Fruit fly (Drosophila melanogaster) whole organism, embryonic: ENCODE results near the gene Pa1.

Experiments used
- Atf3 ChIP-seq: fragments of 200-800 bp; sonication (Bioruptor generic); optimal IDR thresholded peaks from 3 replicates; lab custom pipeline; 2016; ENCODE audit warnings: missing biosample characterization, missing genetic modification characterization
- BEAF-32 ChIP-seq: fragments of 200-800 bp; sonication (Bioruptor generic); optimal IDR thresholded peaks from 3 replicates; lab custom pipeline; 2017; ENCODE audit warnings: missing biosample characterization, missing genetic modification characterization, mild to moderate bottlenecking, moderate library complexity, missing genetic modification reagents
- Bdp1 ChIP-seq: fragments of 200-800 bp; sonication (Bioruptor generic); optimal IDR thresholded peaks from 3 replicates; lab custom pipeline; 2016; ENCODE audit warnings: missing biosample characterization, missing genetic modification characterization
- CG10462 ChIP-seq: fragments of 200-800 bp; sonication (Bioruptor generic); optimal IDR thresholded peaks from 2 replicates; lab custom pipeline; 2016; ENCODE audit warnings: missing biosample characterization, missing genetic modification characterization
- CG14050 ChIP-seq: fragments of 200-800 bp; sonication (Bioruptor generic); IDR thresholded peaks from 3 replicates; pipeline ENCODE4 v1.3.6; 2022; ENCODE audit warnings: missing biosample characterization, missing genetic modification characterization
- CG15601 ChIP-seq: fragments of 200-800 bp; sonication (Bioruptor generic); optimal IDR thresholded peaks from 3 replicates; lab custom pipeline; 2019; ENCODE audit warnings: missing biosample characterization, mild to moderate bottlenecking, missing genetic modification characterization, moderate library complexity
- CG17359 ChIP-seq: fragments of 200-800 bp; sonication (Bioruptor generic); optimal IDR thresholded peaks from 3 replicates; lab custom pipeline; 2018; ENCODE audit warnings: missing biosample characterization, mild to moderate bottlenecking, missing genetic modification characterization, moderate library complexity
- CG17912 ChIP-seq: fragments of 200-800 bp; sonication (Bioruptor generic); optimal IDR thresholded peaks from 2 replicates; lab custom pipeline; 2018; ENCODE audit warnings: missing biosample characterization, mild to moderate bottlenecking, missing genetic modification characterization
- CG31224 ChIP-seq: fragments of 200-800 bp; sonication (Bioruptor generic); IDR thresholded peaks from 2 replicates; pipeline ENCODE4 v1.3.6; 2022; ENCODE audit warnings: missing biosample characterization, missing genetic modification characterization
- CG31388 ChIP-seq: fragments of 200-800 bp; sonication (Bioruptor generic); optimal IDR thresholded peaks from 2 replicates; lab custom pipeline; 2016; ENCODE audit warnings: missing biosample characterization, missing genetic modification characterization
- CG32532 ChIP-seq: fragments of 200-800 bp; sonication (Bioruptor generic); IDR thresholded peaks from 2 replicates; pipeline ENCODE4 v1.3.6; 2022; ENCODE audit warnings: missing biosample characterization, missing genetic modification characterization
- CG34376 ChIP-seq: fragments of 200-800 bp; sonication (Bioruptor generic); optimal IDR thresholded peaks from 2 replicates; lab custom pipeline; 2018; ENCODE audit warnings: missing biosample characterization, mild to moderate bottlenecking, missing genetic modification characterization
- CG4282 ChIP-seq: fragments of 200-800 bp; sonication (Bioruptor generic); optimal IDR thresholded peaks from 2 replicates; lab custom pipeline; 2016; ENCODE audit warnings: missing biosample characterization, missing genetic modification characterization
- CG4854 ChIP-seq: fragments of 200-800 bp; sonication (Bioruptor generic); optimal IDR thresholded peaks from 2 replicates; lab custom pipeline; 2016; ENCODE audit warnings: missing biosample characterization, missing genetic modification characterization, inconsistent platforms
- CG6813 ChIP-seq: fragments of 200-800 bp; sonication (Bioruptor generic); optimal IDR thresholded peaks from 2 replicates; lab custom pipeline; 2017; ENCODE audit warnings: missing biosample characterization, missing genetic modification characterization, mild to moderate bottlenecking, moderate library complexity, missing genetic modification reagents
- CG7357 ChIP-seq: fragments of 200-800 bp; sonication (Bioruptor generic); IDR thresholded peaks from 3 replicates; pipeline ENCODE4 v1.3.6; 2022; ENCODE audit warnings: missing biosample characterization, missing genetic modification characterization
- CkIIα-i1 ChIP-seq: fragments of 200-800 bp; sonication (Bioruptor generic); IDR thresholded peaks from 2 replicates; pipeline ENCODE4 v1.3.6; 2022; ENCODE audit warnings: missing biosample characterization, missing genetic modification characterization
- CrebB ChIP-seq: fragments of 200-800 bp; sonication (Bioruptor generic); optimal IDR thresholded peaks from 3 replicates; lab custom pipeline; 2018; ENCODE audit warnings: missing biosample characterization, mild to moderate bottlenecking, missing genetic modification characterization
- Doc3 ChIP-seq: fragments of 200-800 bp; sonication (Bioruptor generic); IDR thresholded peaks from 3 replicates; pipeline ENCODE4 v1.3.6; 2022; ENCODE audit warnings: missing biosample characterization, missing genetic modification characterization; ENCODE audit not compliant: partially characterized antibody
- E2f2 ChIP-seq: fragments of 200-800 bp; sonication (Bioruptor generic); IDR thresholded peaks from 2 replicates; pipeline ENCODE4 v1.3.6; 2022; ENCODE audit warnings: missing biosample characterization, missing genetic modification characterization
- Elba2 ChIP-seq: fragments of 200-800 bp; sonication (Bioruptor generic); optimal IDR thresholded peaks from 3 replicates; lab custom pipeline; 2016; ENCODE audit warnings: missing biosample characterization, missing genetic modification characterization
- Fer3 ChIP-seq: fragments of 200-800 bp; sonication (Bioruptor generic); optimal IDR thresholded peaks from 2 replicates; lab custom pipeline; 2018; ENCODE audit warnings: missing biosample characterization, mild to moderate bottlenecking, missing genetic modification characterization, moderate library complexity
- GATAe ChIP-seq: fragments of 200-800 bp; sonication (Bioruptor generic); conservative IDR thresholded peaks from 2 replicates; pipeline ENCODE4 v1.3.6; 2022; ENCODE audit warnings: missing biosample characterization, missing genetic modification characterization
- Gsc ChIP-seq: fragments of 200-800 bp; sonication (Bioruptor generic); IDR thresholded peaks from 2 replicates; pipeline ENCODE4 v1.3.6; 2022; ENCODE audit warnings: missing biosample characterization, missing genetic modification characterization
- Gug ChIP-seq: fragments of 200-800 bp; sonication (Bioruptor generic); IDR thresholded peaks from 4 replicates; pipeline ENCODE4 v1.3.6; 2022; ENCODE audit warnings: missing biosample characterization, missing genetic modification characterization
- HLH3B ChIP-seq: fragments of 200-800 bp; sonication (Bioruptor generic); IDR thresholded peaks from 2 replicates; pipeline ENCODE4 v1.3.6; 2022; ENCODE audit warnings: missing biosample characterization, missing genetic modification characterization
- Hand ChIP-seq: fragments of 200-800 bp; sonication (Bioruptor generic); optimal IDR thresholded peaks from 2 replicates; lab custom pipeline; 2017; ENCODE audit warnings: mild to moderate bottlenecking, missing biosample characterization, missing genetic modification reagents, missing genetic modification characterization
- Mrtf ChIP-seq: fragments of 200-800 bp; sonication (Bioruptor generic); IDR thresholded peaks from 3 replicates; pipeline ENCODE4 v1.3.6; 2022; ENCODE audit warnings: missing biosample characterization, missing genetic modification characterization
- TFAM ChIP-seq: fragments of 200-800 bp; sonication (Bioruptor generic); optimal IDR thresholded peaks from 2 replicates; lab custom pipeline; 2017; ENCODE audit warnings: missing biosample characterization, missing genetic modification characterization, inconsistent platforms
- ase ChIP-seq: fragments of 200-800 bp; sonication (Bioruptor generic); IDR thresholded peaks from 3 replicates; pipeline ENCODE4 v1.3.6; 2022; ENCODE audit warnings: missing biosample characterization, missing genetic modification characterization
- bbx ChIP-seq: fragments of 200-800 bp; sonication (Bioruptor generic); IDR thresholded peaks from 2 replicates; pipeline ENCODE4 v1.3.6; 2022; ENCODE audit warnings: missing biosample characterization, missing genetic modification characterization; ENCODE audit not compliant: partially characterized antibody
- croc ChIP-seq: fragments of 200-800 bp; sonication (Bioruptor generic); conservative IDR thresholded peaks from 3 replicates; pipeline ENCODE4 v1.3.6; 2022; ENCODE audit warnings: missing biosample characterization, missing genetic modification characterization
- danr ChIP-seq: fragments of 200-800 bp; sonication (Bioruptor generic); IDR thresholded peaks from 2 replicates; pipeline ENCODE4 v1.3.6; 2022; ENCODE audit warnings: missing biosample characterization, missing genetic modification characterization
- dpn ChIP-seq, 2 experiments: fragments of 200-800 bp; sonication (Bioruptor generic); optimal IDR thresholded peaks; 3 replicates each; lab custom pipeline; 2016; ENCODE audit warnings: missing biosample characterization in 2 of 2, missing genetic modification characterization in 2 of 2
- fd102C ChIP-seq: fragments of 200-800 bp; sonication (Bioruptor generic); optimal IDR thresholded peaks from 2 replicates; lab custom pipeline; 2018; ENCODE audit warnings: missing biosample characterization, mild to moderate bottlenecking, missing genetic modification characterization, moderate library complexity
- fu2 ChIP-seq: fragments of 200-800 bp; sonication (Bioruptor generic); optimal IDR thresholded peaks from 2 replicates; lab custom pipeline; 2016; ENCODE audit warnings: missing biosample characterization, missing genetic modification characterization
- gsb ChIP-seq: fragments of 200-800 bp; sonication (Bioruptor generic); IDR thresholded peaks from 2 replicates; pipeline ENCODE4 v1.3.6; 2022; ENCODE audit warnings: missing biosample characterization, missing genetic modification characterization
- insv ChIP-seq, 2 experiments: fragments of 200-800 bp; sonication (Bioruptor generic); optimal IDR thresholded peaks; 3 replicates each; lab custom pipeline; 2016 to 2018; ENCODE audit warnings: missing biosample characterization in 2 of 2, missing genetic modification characterization in 2 of 2
- oc ChIP-seq: fragments of 200-800 bp; sonication (Bioruptor generic); optimal IDR thresholded peaks from 2 replicates; lab custom pipeline; 2018; ENCODE audit warnings: missing biosample characterization, mild to moderate bottlenecking, missing genetic modification characterization, moderate library complexity
- prd ChIP-seq, 3 experiments: fragments of >200 bp in 2 of 3; fragments of 200-800 bp in 1 of 3; sonication (Bioruptor generic) in 1 of 3; optimal IDR thresholded peaks in 2 of 3; IDR thresholded peaks in 1 of 3; 2 replicates in 2 of 3; 3 replicates in 1 of 3; pipeline versions ENCODE4 v1.3.6 to Lab custom; 2017 to 2022; ENCODE audit warnings: missing biosample characterization in 1 of 3, missing genetic modification characterization in 1 of 3
- pros ChIP-seq: fragments of 200-800 bp; sonication (Bioruptor generic); optimal IDR thresholded peaks from 3 replicates; lab custom pipeline; 2019; ENCODE audit warnings: missing biosample characterization, mild to moderate bottlenecking, missing genetic modification characterization, moderate library complexity
- rib ChIP-seq: fragments of 200-800 bp; sonication (Bioruptor generic); IDR thresholded peaks from 2 replicates; pipeline ENCODE4 v1.3.6; 2022; ENCODE audit warnings: missing biosample characterization, missing genetic modification characterization
- so ChIP-seq: fragments of 200-800 bp; sonication (Bioruptor generic); IDR thresholded peaks from 3 replicates; pipeline ENCODE4 v1.3.6; 2022; ENCODE audit warnings: missing biosample characterization, missing genetic modification characterization
- ssp ChIP-seq: fragments of 200-800 bp; sonication (Bioruptor generic); IDR thresholded peaks from 2 replicates; pipeline ENCODE4 v1.3.6; 2022; ENCODE audit warnings: missing biosample characterization, missing genetic modification characterization
- sug ChIP-seq: fragments of 200-800 bp; optimal IDR thresholded peaks from 2 replicates; lab custom pipeline; 2019; ENCODE audit warnings: missing biosample characterization, mild to moderate bottlenecking, missing genetic modification characterization, moderate library complexity
- tll ChIP-seq, 2 experiments: fragments of 200-800 bp in 1 of 2; fragments of >200 bp in 1 of 2; sonication (Bioruptor generic) in 1 of 2; optimal IDR thresholded peaks; 2 replicates each; lab custom pipeline; 2017 to 2019; ENCODE audit warnings: missing biosample characterization in 2 of 2, missing genetic modification characterization in 2 of 2, mild to moderate bottlenecking in 1 of 2, moderate library complexity in 1 of 2
- trh ChIP-seq: fragments of 200-800 bp; sonication (Bioruptor generic); optimal IDR thresholded peaks from 2 replicates; lab custom pipeline; 2016; ENCODE audit warnings: missing biosample characterization, missing genetic modification characterization
- wek ChIP-seq: fragments of 200-800 bp; sonication (Bioruptor generic); optimal IDR thresholded peaks from 3 replicates; lab custom pipeline; 2018; ENCODE audit warnings: missing biosample characterization, mild to moderate bottlenecking, missing genetic modification characterization, moderate library complexity
- z ChIP-seq: fragments of 200-800 bp; sonication (Bioruptor generic); IDR thresholded peaks from 3 replicates; pipeline ENCODE4 v1.3.6; 2022; ENCODE audit warnings: missing biosample characterization, missing genetic modification characterization

Gene Pa1

DNA sequence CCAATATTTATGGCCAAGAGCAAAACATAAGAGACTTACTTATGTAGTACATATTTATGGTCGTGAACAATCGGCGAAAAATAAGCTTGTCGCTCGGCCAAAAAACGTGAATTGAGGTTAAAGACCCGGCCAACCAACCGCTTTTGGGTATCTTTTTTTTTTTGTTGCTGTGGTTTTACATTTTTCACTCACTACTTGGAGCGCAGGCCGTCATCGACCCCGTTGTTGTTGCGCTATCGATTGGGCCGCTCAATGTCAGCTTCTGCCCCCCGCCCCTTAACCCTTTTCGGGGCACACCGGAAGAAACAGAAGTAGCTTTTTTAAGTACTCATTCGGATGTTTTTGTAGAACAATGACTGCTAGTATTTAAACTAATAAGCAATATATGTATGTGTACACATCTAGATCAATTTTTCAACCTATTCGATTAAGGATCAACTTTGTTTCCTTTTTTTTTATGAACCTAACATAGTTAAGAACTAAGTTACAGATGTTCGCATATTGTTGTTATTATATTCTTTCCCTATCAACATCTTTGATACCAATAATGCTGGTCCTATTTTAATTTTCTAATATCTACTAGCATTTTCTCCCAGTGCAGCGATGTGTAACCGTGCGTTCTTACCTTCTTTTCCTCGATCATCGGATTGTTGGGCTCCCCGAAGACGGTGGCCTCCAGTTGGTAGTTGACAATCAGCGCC is 20.8 kb upstream of the Pa1 start (continued):
- TF ChIP-seq ssp (GFP tag; lab: Robert Waterston, UW) (peak; percentile 58), BEAF-32 (GFP tag; lab: Kevin White, UChicago) (no peak), CG6813 (GFP tag; lab: Kevin White, UChicago) (peak; percentile 66), CG31224 (GFP tag; lab: Robert Waterston, UW) (no peak), CG7357 (GFP tag; lab: Robert Waterston, UW) (peak; percentile 58), z (GFP tag; lab: Robert Waterston, UW) (no peak; the same call in 2 of the 3 replicates), Gug (0 out of 4 replicates have a peak, but pooled peaks have one; percentile 6), GATAe (GFP tag; lab: Robert Waterston, UW) (no peak), Gsc (no peak), Bdp1 (GFP tag; lab: Kevin White, UChicago) (peak; percentile 44), Elba2 (GFP tag; lab: Kevin White, UChicago) (no peak), CG34376 (GFP tag; lab: Kevin White, UChicago) (peak; percentile 17), prd (optimal IDR thresholded peaks at IDR 0.05; lab: Kevin White, UChicago) (no peak), prd (GFP tag; IDR thresholded peaks at IDR 0.05; lab: Robert Waterston, UW) (peak; percentile 64), fu2 (GFP tag; lab: Kevin White, UChicago) (peak; percentile 63), so (peak; percentile 66; the same call in 1 of the 3 replicates), trh (peak; percentile 53), Doc3 (no peak), Hand (GFP tag; lab: Kevin White, UChicago) (peak; percentile 45), E2f2 (GFP tag; lab: Robert Waterston, UW) (no peak; the same call in 1 of the 2 replicates), CG4282 (GFP tag; lab: Kevin White, UChicago) (no peak), CG31388 (GFP tag; lab: Kevin White, UChicago) (no peak), CG10462 (peak; percentile 50), oc (tag; lab: Kevin White, UChicago) (no peak), bbx (GFP tag; lab: Robert Waterston, UW) (no peak), HLH3B (GFP tag; lab: Robert Waterston, UW) (peak; percentile 58; the same call in 1 of the 2 replicates), Fer3 (tag; lab: Kevin White, UChicago) (peak; percentile 49), insv (GFP tag; optimal IDR thresholded peaks at IDR 0.05; lab: Kevin White, UChicago) (no peak), ase (no peak), CG15601 (peak; percentile 68), rib (GFP tag; lab: Robert Waterston, UW) (no peak), CrebB (tag; lab: Kevin White, UChicago) (peak; percentile 7), CG32532 (GFP tag; lab: Robert Waterston, UW) (peak; percentile 54; the same call in 1 of the 2 replicates), Mrtf (no peak; the same call in 2 of the 3 replicates), wek (GFP tag; lab: Kevin White, UChicago) (no peak), CG14050 (GFP tag; lab: Robert Waterston, UW) (no peak), sug (no peak), Atf3 (peak; percentile 42), CkIIα-i1 (GFP tag; lab: Robert Waterston, UW) (no peak), dpn (GFP tag; optimal IDR thresholded peaks at IDR 0.05; lab: Kevin White, UChicago) (peak; percentile 75), TFAM (GFP tag; lab: Kevin White, UChicago) (no peak), CG17359 (tag; lab: Kevin White, UChicago) (peak; percentile 61), tll (GFP tag; optimal IDR thresholded peaks at IDR 0.05; lab: Kevin White, UChicago) (no peak), pros (GFP tag; lab: Kevin White, UChicago) (no peak), fd102C (GFP tag; lab: Kevin White, UChicago) (no peak), CG17912 (GFP tag; lab: Kevin White, UChicago) (no peak), croc (GFP tag; lab: Robert Waterston, UW) (peak; percentile 47; the same call in 1 of the 3 replicates), gsb (GFP tag; lab: Robert Waterston, UW) (peak; percentile 61; the same call in 1 of the 2 replicates), danr (GFP tag; lab: Robert Waterston, UW) (peak; percentile 34; the same call in 1 of the 2 replicates), CG4854 (GFP tag; lab: Kevin White, UChicago) (peak; percentile 59)
